Fruit fly (Drosophila melanogaster): ENCODE data around the gene CG33777.
A peak's percentile ranks its signal among the peaks of the same experiment; 100 is the strongest.

CG33777 gene

DNA sequence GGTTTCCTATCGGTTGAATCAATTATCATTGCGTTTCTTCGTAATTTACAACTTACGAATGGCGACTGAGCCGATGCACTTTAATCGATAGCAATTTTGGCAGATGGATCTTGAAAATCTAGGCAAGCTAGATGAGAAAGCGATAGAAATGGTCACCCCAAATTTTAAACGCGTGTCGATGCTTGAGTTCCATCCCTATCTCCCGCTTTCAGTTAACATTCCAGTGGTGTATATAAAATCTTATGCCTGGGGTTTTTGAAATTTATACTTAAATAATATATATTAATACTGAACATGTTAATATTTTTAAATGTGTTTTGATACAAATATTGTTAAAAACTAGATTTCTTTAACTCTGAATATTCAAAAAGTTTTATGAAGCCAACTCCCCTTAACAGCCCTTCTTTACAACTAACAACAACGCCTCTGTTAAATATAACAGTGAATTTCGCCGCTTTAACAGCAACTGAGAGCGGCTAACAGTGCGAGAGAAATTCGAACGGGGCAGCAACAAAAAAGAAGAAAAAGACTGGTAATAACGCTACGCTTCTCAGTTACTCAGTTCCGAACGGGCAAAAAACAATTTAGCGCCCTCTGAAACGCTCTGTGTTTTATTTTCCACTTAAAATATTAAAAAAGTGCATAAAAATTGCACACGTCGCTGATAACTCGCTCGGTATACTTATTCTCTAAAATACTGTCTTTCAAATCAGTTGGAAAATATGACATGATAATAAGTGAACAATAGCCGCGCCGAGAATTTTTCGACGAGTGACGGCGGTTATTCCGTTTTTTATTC, 13.3 kb downstream of the CG33777 start, which contains the start of gene CG11357 (continued):
- TF ChIP-seq CG2199 (GFP tag; IDR thresholded peaks at IDR 0.05) (peak; percentile 97), Doc3 (GFP tag; IDR thresholded peaks at IDR 0.05; ENCODE audit: partially characterized antibody) (peak; percentile 74), twi (tag; optimal IDR thresholded peaks at IDR 0.05) (peak; percentile 97), CG4730 (GFP tag; IDR thresholded peaks at IDR 0.05) (peak; percentile 98), CG15269 (tag; optimal IDR thresholded peaks at IDR 0.05) (peak; percentile 100), Hr78 (GFP tag; optimal IDR thresholded peaks at IDR 0.05) (peak in 1 of 2 experiments; percentile 94), CG9797 (GFP tag; optimal IDR thresholded peaks at IDR 0.05) (peak; percentile 62), eyg (GFP tag; optimal IDR thresholded peaks at IDR 0.05) (peak; percentile 58), sima (GFP tag; optimal IDR thresholded peaks at IDR 0.05) (peak; percentile 74), crc (GFP tag; optimal IDR thresholded peaks at IDR 0.05) (peak; percentile 76), Nf-YB (GFP tag; optimal IDR thresholded peaks at IDR 0.05) (peak; percentile 91), Dip3 (GFP tag; optimal IDR thresholded peaks at IDR 0.05) (peak; percentile 79), CG10321 (GFP tag; IDR thresholded peaks at IDR 0.05) (peak; percentile 86), Med (GFP tag) (peak; percentile 96), CG11456 (GFP tag; IDR thresholded peaks at IDR 0.05) (peak; percentile 98), dmrt99B (tag; optimal IDR thresholded peaks at IDR 0.05) (peak; percentile 99), kay (GFP tag; optimal IDR thresholded peaks at IDR 0.05) (peak; percentile 89), CG7271 (tag; optimal IDR thresholded peaks at IDR 0.05) (peak; percentile 97), CG7556 (GFP tag; optimal IDR thresholded peaks at IDR 0.05) (peak; percentile 99), ase (GFP tag; IDR thresholded peaks at IDR 0.05) (peak; percentile 98), Blimp-1 (GFP tag; optimal IDR thresholded peaks at IDR 0.05) (peak; percentile 98), caup (GFP tag; optimal IDR thresholded peaks at IDR 0.05; ENCODE audit: severe bottlenecking) (peak; percentile 98), jigr1 (GFP tag; IDR thresholded peaks at IDR 0.05) (peak; percentile 96), crol (GFP tag; IDR thresholded peaks at IDR 0.05) (peak; percentile 81), pnt (GFP tag; optimal IDR thresholded peaks at IDR 0.05) (peak; percentile 82), CG15011 (GFP tag; optimal IDR thresholded peaks at IDR 0.05) (peak; percentile 92), CG43689 (GFP tag; IDR thresholded peaks at IDR 0.05) (peak; percentile 97), CG31441 (GFP tag; IDR thresholded peaks at IDR 0.05) (peak; percentile 98), otp (GFP tag; IDR thresholded peaks at IDR 0.05) (peak; percentile 97), CG30020 (tag; optimal IDR thresholded peaks at IDR 0.05) (peak; percentile 88), CG1792 (GFP tag; optimal IDR thresholded peaks at IDR 0.05) (peak; percentile 64), CG7987 (GFP tag; optimal IDR thresholded peaks at IDR 0.05) (peak; percentile 96), CG18262 (tag; optimal IDR thresholded peaks at IDR 0.05) (peak; percentile 99), CG9609 (GFP tag; optimal IDR thresholded peaks at IDR 0.05) (peak; percentile 25), stc (GFP tag; IDR thresholded peaks at IDR 0.05) (peak; percentile 99), Bteb2 (GFP tag; optimal IDR thresholded peaks at IDR 0.05) (peak; percentile 91), Fer2 (tag; optimal IDR thresholded peaks at IDR 0.05) (peak; percentile 98), CG6175 (GFP tag; IDR thresholded peaks at IDR 0.05) (peak; percentile 98), CG2129 (GFP tag; IDR thresholded peaks at IDR 0.05; ENCODE audit: partially characterized antibody) (no peak), btn (GFP tag; optimal IDR thresholded peaks at IDR 0.05) (peak; percentile 47), CG18011 (GFP tag; optimal IDR thresholded peaks at IDR 0.05) (peak; percentile 89), dpn (GFP tag; optimal IDR thresholded peaks at IDR 0.05) (peak; percentile 86 to 99), Hmx (GFP tag; optimal IDR thresholded peaks at IDR 0.05) (peak; percentile 58), toy (GFP tag; IDR thresholded peaks at IDR 0.05) (peak; percentile 97), Xbp1 (GFP tag; optimal IDR thresholded peaks at IDR 0.05) (peak; percentile 98), Atf3 (GFP tag; optimal IDR thresholded peaks at IDR 0.05) (peak; percentile 63), Hsf (GFP tag; optimal IDR thresholded peaks at IDR 0.05) (peak; percentile 88), CG9932 (GFP tag; IDR thresholded peaks at IDR 0.05) (peak; percentile 99), CG10267 (tag; optimal IDR thresholded peaks at IDR 0.05) (peak; percentile 96)

All from whole organism, embryonic.